Worm (Caenorhabditis elegans): Measurements from ENCODE around the gene F57C2.5.

- no peak for TF ChIP-seq fkh-10 (GFP tag; optimal IDR thresholded peaks at IDR 0.05)
- TF ChIP-seq hlh-8 (tag; optimal IDR thresholded peaks at IDR 0.05): no peak
- TF ChIP-seq elt-4 (tag; optimal IDR thresholded peaks at IDR 0.05): no peak
- TF ChIP-seq ets-4 (tag; optimal IDR thresholded peaks at IDR 0.05): no peak
- no peak for TF ChIP-seq lin-11 (tag; optimal IDR thresholded peaks at IDR 0.05)
- no peak for TF ChIP-seq pag-3 (tag; optimal IDR thresholded peaks at IDR 0.05; ENCODE audit: borderline replicate concordance)
Measured at ce11 chrII:14494014-14494413, 34.0 kb downstream of the F57C2.5 start.
